Worm (Caenorhabditis elegans) whole organism, mixed stage, embryonic: ENCODE data around the gene lite-1.

Experiments
- blmp-1 ChIP-seq: fragments of 150-350 bp; optimal IDR thresholded peaks from 2 replicates; lab custom pipeline; 2014; ENCODE audit warnings: missing biosample characterization, missing genetic modification characterization
- elt-1 ChIP-seq: sonication (generic microtip); optimal IDR thresholded peaks from 2 replicates; lab custom pipeline; 2017; ENCODE audit warnings: missing genetic modification characterization, mild to moderate bottlenecking, missing compliant biosample characterization, antibody characterized with exemption, moderate library complexity, borderline replicate concordance; ENCODE audit not compliant: insufficient read depth
- elt-3 ChIP-seq: fragments of 150-350 bp; optimal IDR thresholded peaks from 2 replicates; lab custom pipeline; 2014; ENCODE audit warnings: missing biosample characterization, missing genetic modification characterization
- nhr-12 ChIP-seq: fragments of 150-350 bp; optimal IDR thresholded peaks from 2 replicates; lab custom pipeline; 2014; ENCODE audit warnings: missing biosample characterization, missing genetic modification characterization
- ztf-11 ChIP-seq: fragments of 150-350 bp; optimal IDR thresholded peaks from 2 replicates; lab custom pipeline; 2014; ENCODE audit warnings: missing biosample characterization, missing genetic modification characterization

DNA sequence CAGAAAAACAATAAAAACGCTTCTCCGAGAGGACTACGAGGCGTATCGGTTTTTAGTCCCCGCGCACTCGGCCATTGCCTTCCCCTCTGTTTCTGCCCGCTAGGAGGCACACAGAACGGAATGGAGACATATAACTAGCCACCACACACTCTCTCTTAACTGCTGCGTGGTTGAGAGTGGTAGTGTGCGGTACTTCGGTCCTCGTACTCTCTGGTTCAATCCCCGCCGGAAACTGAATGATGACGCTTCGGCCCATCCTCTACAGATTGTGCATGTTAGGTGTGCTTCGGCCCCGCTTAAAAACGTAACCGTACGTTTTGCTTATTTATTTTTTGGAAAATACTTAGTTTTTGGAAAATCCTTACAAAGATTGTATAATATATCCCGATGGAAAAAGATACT is 22.9 kb downstream of the lite-1 start, which contains the start of gene T13C5.6:
- TF ChIP-seq nhr-12 (tag; lab: Kevin White, UChicago) (peak; percentile 64), elt-3 (tag; lab: Kevin White, UChicago) (peak; percentile 45), ztf-11 (tag; lab: Kevin White, UChicago) (peak; percentile 66), blmp-1 (tag; lab: Kevin White, UChicago) (no peak), elt-1 (peak; percentile 37)
